Worm (Caenorhabditis elegans) whole organism, L3 larva: ENCODE results near the gene hmt-1.

ENCODE experiments used
- R02D3.7 ChIP-seq: fragments of 150-350 bp; optimal IDR thresholded peaks from 2 replicates; lab custom pipeline; 2014; ENCODE audit warnings: missing biosample characterization, missing genetic modification characterization
- ZK546.5 ChIP-seq: sonication (generic microtip); optimal IDR thresholded peaks from 2 replicates; lab custom pipeline; 2017; ENCODE audit warnings: missing biosample characterization, missing genetic modification characterization
- aly-2 ChIP-seq: fragments of 150-350 bp; optimal IDR thresholded peaks from 2 replicates; lab custom pipeline; 2014; ENCODE audit warnings: missing biosample characterization, missing genetic modification characterization
- ama-1 ChIP-seq: fragments of 150-350 bp; optimal IDR thresholded peaks from 2 replicates; lab custom pipeline; 2018
- ceh-28 ChIP-seq: fragments of 150-350 bp; optimal IDR thresholded peaks from 2 replicates; lab custom pipeline; 2014; ENCODE audit warnings: missing biosample characterization, missing genetic modification reagents, missing genetic modification characterization
- ceh-82 ChIP-seq: fragments of 150-350 bp; optimal IDR thresholded peaks from 2 replicates; lab custom pipeline; 2014; ENCODE audit warnings: missing biosample characterization, missing genetic modification characterization
- daf-12 ChIP-seq: fragments of 150-350 bp; optimal IDR thresholded peaks from 2 replicates; lab custom pipeline; 2014; ENCODE audit warnings: missing biosample characterization, missing genetic modification reagents, missing genetic modification characterization
- egl-27 ChIP-seq: sonication (generic microtip); optimal IDR thresholded peaks from 4 replicates; lab custom pipeline; 2017; ENCODE audit warnings: missing biosample characterization, missing genetic modification reagents, missing genetic modification characterization
- egl-5 ChIP-seq: fragments of 150-350 bp; optimal IDR thresholded peaks from 2 replicates; lab custom pipeline; 2017; ENCODE audit warnings: missing biosample characterization, missing genetic modification reagents, missing genetic modification characterization, inconsistent platforms
- elt-1 ChIP-seq: fragments of 150-350 bp; optimal IDR thresholded peaks from 2 replicates; lab custom pipeline; 2014; ENCODE audit warnings: missing biosample characterization, missing genetic modification characterization
- elt-2 ChIP-seq: sonication (generic microtip); optimal IDR thresholded peaks from 2 replicates; lab custom pipeline; 2016; ENCODE audit warnings: missing genetic modification reagents, mild to moderate bottlenecking, missing genetic modification characterization, missing compliant biosample characterization
- elt-3 ChIP-seq, 3 experiments: fragments of 150-350 bp in 1 of 3; sonication (generic microtip) in 2 of 3; optimal IDR thresholded peaks; 2 replicates in 2 of 3; 4 replicates in 1 of 3; lab custom pipeline; 2014 to 2017; ENCODE audit warnings: missing biosample characterization in 3 of 3, missing genetic modification characterization in 3 of 3
- eor-1 ChIP-seq, 2 experiments: fragments of 150-350 bp; optimal IDR thresholded peaks; 2 replicates each; lab custom pipeline; 2014 to 2018; ENCODE audit warnings: missing biosample characterization in 2 of 2, missing genetic modification characterization in 2 of 2
- fkh-10 ChIP-seq: sonication (generic microtip); optimal IDR thresholded peaks from 2 replicates; lab custom pipeline; 2017; ENCODE audit warnings: missing biosample characterization, missing genetic modification reagents, missing genetic modification characterization
- fos-1 ChIP-seq: fragments of 150-350 bp; optimal IDR thresholded peaks from 2 replicates; lab custom pipeline; 2014; ENCODE audit warnings: missing biosample characterization, missing genetic modification characterization
- hmg-11 ChIP-seq: sonication (generic microtip); optimal IDR thresholded peaks from 2 replicates; lab custom pipeline; 2016; ENCODE audit warnings: missing genetic modification characterization, missing compliant biosample characterization
- jun-1 ChIP-seq: fragments of 150-350 bp; optimal IDR thresholded peaks from 2 replicates; lab custom pipeline; 2014; ENCODE audit warnings: missing biosample characterization, missing genetic modification reagents, missing genetic modification characterization
- lin-15B ChIP-seq: fragments of 150-350 bp; optimal IDR thresholded peaks from 2 replicates; lab custom pipeline; 2014; ENCODE audit warnings: missing biosample characterization, missing genetic modification characterization
- lin-39 ChIP-seq: fragments of 150-350 bp; optimal IDR thresholded peaks from 2 replicates; lab custom pipeline; 2018; ENCODE audit warnings: missing biosample characterization, missing genetic modification reagents, missing genetic modification characterization
- lsy-12 ChIP-seq: sonication (generic microtip); optimal IDR thresholded peaks from 2 replicates; lab custom pipeline; 2016; ENCODE audit warnings: mild to moderate bottlenecking, missing genetic modification characterization, missing compliant biosample characterization
- mdl-1 ChIP-seq: fragments of 150-350 bp; optimal IDR thresholded peaks from 2 replicates; lab custom pipeline; 2014; ENCODE audit warnings: missing biosample characterization, missing genetic modification characterization
- mml-1 ChIP-seq: fragments of 150-350 bp; sonication (generic microtip); optimal IDR thresholded peaks from 3 replicates; lab custom pipeline; 2014; ENCODE audit warnings: missing biosample characterization, missing genetic modification characterization
- nfya-1 ChIP-seq: sonication (generic microtip); optimal IDR thresholded peaks from 2 replicates; lab custom pipeline; 2017; ENCODE audit warnings: missing genetic modification characterization, mild to moderate bottlenecking, missing compliant biosample characterization, antibody characterized with exemption, moderate library complexity; ENCODE audit not compliant: insufficient read depth
- nhr-12 ChIP-seq: fragments of 150-350 bp; optimal IDR thresholded peaks from 2 replicates; lab custom pipeline; 2014; ENCODE audit warnings: missing biosample characterization, missing genetic modification characterization
- nhr-23 ChIP-seq: fragments of 150-350 bp; optimal IDR thresholded peaks from 2 replicates; lab custom pipeline; 2014; ENCODE audit warnings: missing biosample characterization, missing genetic modification reagents, missing genetic modification characterization
- nhr-25 ChIP-seq: sonication (generic microtip); optimal IDR thresholded peaks from 2 replicates; lab custom pipeline; 2017; ENCODE audit warnings: missing biosample characterization, missing genetic modification characterization
- nhr-28 ChIP-seq: fragments of 150-350 bp; optimal IDR thresholded peaks from 2 replicates; lab custom pipeline; 2014; ENCODE audit warnings: missing biosample characterization, missing genetic modification characterization
- nhr-43 ChIP-seq: sonication (generic microtip); optimal IDR thresholded peaks from 2 replicates; lab custom pipeline; 2016; ENCODE audit warnings: mild to moderate bottlenecking, missing genetic modification characterization, missing compliant biosample characterization; ENCODE audit not compliant: poor library complexity, severe bottlenecking
- nhr-67 ChIP-seq: fragments of 150-350 bp; optimal IDR thresholded peaks from 2 replicates; lab custom pipeline; 2014; ENCODE audit warnings: missing biosample characterization, missing genetic modification characterization
- nhr-76 ChIP-seq: fragments of 150-350 bp; sonication (generic microtip); optimal IDR thresholded peaks from 5 replicates; lab custom pipeline; 2014; ENCODE audit warnings: missing biosample characterization, missing genetic modification characterization
- nhr-77 ChIP-seq: fragments of 150-350 bp; optimal IDR thresholded peaks from 2 replicates; lab custom pipeline; 2014; ENCODE audit warnings: missing biosample characterization, missing genetic modification characterization
- pha-4 ChIP-seq: fragments of 150-350 bp; optimal IDR thresholded peaks from 2 replicates; lab custom pipeline; 2014; ENCODE audit warnings: missing biosample characterization, missing genetic modification reagents, missing genetic modification characterization
- pqm-1 ChIP-seq: fragments of 150-350 bp; optimal IDR thresholded peaks from 2 replicates; lab custom pipeline; 2017; ENCODE audit warnings: missing biosample characterization, missing genetic modification characterization, inconsistent platforms
- skn-1 ChIP-seq: fragments of 150-350 bp; optimal IDR thresholded peaks from 2 replicates; lab custom pipeline; 2014; ENCODE audit warnings: missing biosample characterization, missing genetic modification characterization
- snpc-4 ChIP-seq: fragments of 150-350 bp; optimal IDR thresholded peaks from 2 replicates; lab custom pipeline; 2014; ENCODE audit warnings: missing biosample characterization, missing genetic modification characterization
- tbx-2 ChIP-seq: sonication (generic microtip); optimal IDR thresholded peaks from 2 replicates; lab custom pipeline; 2016; ENCODE audit warnings: mild to moderate bottlenecking, missing genetic modification characterization, missing compliant biosample characterization
- unc-39 ChIP-seq: sonication (generic microtip); optimal IDR thresholded peaks from 4 replicates; lab custom pipeline; 2017; ENCODE audit warnings: missing biosample characterization, missing genetic modification characterization
- ztf-11 ChIP-seq: fragments of 150-350 bp; optimal IDR thresholded peaks from 2 replicates; lab custom pipeline; 2014; ENCODE audit warnings: missing biosample characterization, missing genetic modification characterization
- ztf-4 ChIP-seq: fragments of 150-350 bp; optimal IDR thresholded peaks from 2 replicates; lab custom pipeline; 2014; ENCODE audit warnings: missing biosample characterization, missing genetic modification characterization

The hmt-1 gene

ce11 chrIII:11119176-11119853 is 19.6 kb upstream of the hmt-1 start, which contains the start of the genes sup-35 and Y48A6C.4:
TSS of gene sup-35 (minus strand) at chrIII:11119226.
TSS of gene Y48A6C.4 (plus strand) at chrIII:11119803.
- TF ChIP-seq nhr-43 (tag; lab: Kevin White, UChicago) (peak; percentile 64), mml-1 (tag; lab: Kevin White, UChicago) (no peak), unc-39 (no peak), jun-1 (peak; percentile 15), fos-1 (tag; lab: Kevin White, UChicago) (no peak), egl-5 (peak; percentile 38), pha-4 (tag; lab: Kevin White, UChicago) (peak; percentile 81), nhr-25 (tag; lab: Kevin White, UChicago) (peak; percentile 72), fkh-10 (GFP tag; lab: Kevin White, UChicago) (peak; percentile 21), eor-1 (tag; optimal IDR thresholded peaks at IDR 0.05; lab: Kevin White, UChicago) (no peak), nhr-77 (tag; lab: Kevin White, UChicago) (no peak), elt-2 (tag; lab: Kevin White, UChicago) (peak; percentile 56), ztf-4 (tag; lab: Kevin White, UChicago) (no peak), ama-1 (lab: Kevin White, UChicago) (no peak), mdl-1 (no peak), snpc-4 (tag; lab: Kevin White, UChicago) (peak; percentile 83), R02D3.7 (tag; lab: Kevin White, UChicago) (peak; percentile 62), aly-2 (tag; lab: Kevin White, UChicago) (no peak), nhr-28 (tag; lab: Kevin White, UChicago) (no peak), skn-1 (tag; lab: Kevin White, UChicago) (peak; percentile 17), nhr-76 (tag; lab: Kevin White, UChicago) (no peak), ceh-82 (no peak), pqm-1 (tag; lab: Kevin White, UChicago) (peak; percentile 64), egl-27 (no peak), ZK546.5 (tag; lab: Kevin White, UChicago) (no peak), lin-39 (tag; lab: Kevin White, UChicago) (no peak), ztf-11 (tag; lab: Kevin White, UChicago) (no peak), lin-15B (tag; lab: Kevin White, UChicago) (peak; percentile 96), nhr-12 (tag; lab: Kevin White, UChicago) (no peak), hmg-11 (tag; lab: Kevin White, UChicago) (peak; percentile 74), ceh-28 (tag; lab: Kevin White, UChicago) (peak; percentile 43), tbx-2 (tag; lab: Kevin White, UChicago) (no peak), nhr-67 (tag; lab: Kevin White, UChicago) (no peak), nfya-1 (peak; percentile 85), nhr-23 (tag; lab: Kevin White, UChicago) (peak; percentile 68), lsy-12 (tag; lab: Kevin White, UChicago) (no peak)

ce11 chrIII:11118107-11118506 is 18.3 kb upstream of the hmt-1 start:
- TF ChIP-seq snpc-4 (tag; lab: Kevin White, UChicago) = peak; percentile 2

ce11 chrIII:11115956-11116355 is 16.2 kb upstream of the hmt-1 start:
- TF ChIP-seq ceh-82 = no peak
- no peak for TF ChIP-seq ztf-11 (tag; lab: Kevin White, UChicago)
- TF ChIP-seq eor-1 (tag; optimal IDR thresholded peaks at IDR 0.05; lab: Kevin White, UChicago) = no peak
- no peak for TF ChIP-seq fos-1 (tag; lab: Kevin White, UChicago)
- no peak for TF ChIP-seq nhr-28 (tag; lab: Kevin White, UChicago)
- no peak for TF ChIP-seq lsy-12 (tag; lab: Kevin White, UChicago)
- no peak for TF ChIP-seq elt-2 (tag; lab: Kevin White, UChicago)
- TF ChIP-seq tbx-2 (tag; lab: Kevin White, UChicago) = no peak
- no peak for TF ChIP-seq nhr-43 (tag; lab: Kevin White, UChicago)
- TF ChIP-seq fkh-10 (GFP tag; lab: Kevin White, UChicago) = no peak
- TF ChIP-seq elt-1 = no peak
- no peak for TF ChIP-seq aly-2 (tag; lab: Kevin White, UChicago)
- no peak for TF ChIP-seq elt-3 (tag; optimal IDR thresholded peaks at IDR 0.05; lab: Kevin White, UChicago)
- no peak for TF ChIP-seq egl-5
- no peak for TF ChIP-seq daf-12 (tag; lab: Kevin White, UChicago)
- TF ChIP-seq nhr-76 (tag; lab: Kevin White, UChicago) = no peak
- no peak for TF ChIP-seq nhr-77 (tag; lab: Kevin White, UChicago)
- TF ChIP-seq nhr-23 (tag; lab: Kevin White, UChicago) = no peak
- no peak for TF ChIP-seq nhr-12 (tag; lab: Kevin White, UChicago)
